Fruit fly (Drosophila melanogaster): ENCODE results near the gene Daao2.

The Daao2 gene

DNA sequence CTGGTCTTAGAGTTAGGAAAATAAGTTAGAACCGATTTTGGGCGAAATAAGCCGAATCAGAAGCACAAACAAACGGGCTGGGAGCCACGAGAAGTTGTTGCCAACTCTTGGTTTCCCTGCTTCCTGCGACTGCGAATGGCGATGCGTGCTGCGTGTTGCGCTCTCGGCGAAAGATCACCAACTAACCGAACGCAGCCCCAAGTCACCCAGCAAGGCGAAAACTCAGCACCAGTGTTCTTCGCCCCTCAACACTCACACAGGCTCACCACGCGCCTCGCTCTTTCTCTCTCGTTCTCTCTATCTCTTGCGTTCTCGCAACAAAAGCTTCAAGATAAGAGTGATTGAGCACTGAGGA is 16.2 kb upstream of the Daao2 start, which contains the start of gene nrv1:
nrv1 (minus strand) TSS at position 188 of the 355 bp plus-strand sequence.
- TF ChIP-seq gl (tag; optimal IDR thresholded peaks at IDR 0.05) (no peak), CG12605 (GFP tag; IDR thresholded peaks at IDR 0.05) (peak; percentile 43; the same call in 1 of the 2 replicates)

DNA sequence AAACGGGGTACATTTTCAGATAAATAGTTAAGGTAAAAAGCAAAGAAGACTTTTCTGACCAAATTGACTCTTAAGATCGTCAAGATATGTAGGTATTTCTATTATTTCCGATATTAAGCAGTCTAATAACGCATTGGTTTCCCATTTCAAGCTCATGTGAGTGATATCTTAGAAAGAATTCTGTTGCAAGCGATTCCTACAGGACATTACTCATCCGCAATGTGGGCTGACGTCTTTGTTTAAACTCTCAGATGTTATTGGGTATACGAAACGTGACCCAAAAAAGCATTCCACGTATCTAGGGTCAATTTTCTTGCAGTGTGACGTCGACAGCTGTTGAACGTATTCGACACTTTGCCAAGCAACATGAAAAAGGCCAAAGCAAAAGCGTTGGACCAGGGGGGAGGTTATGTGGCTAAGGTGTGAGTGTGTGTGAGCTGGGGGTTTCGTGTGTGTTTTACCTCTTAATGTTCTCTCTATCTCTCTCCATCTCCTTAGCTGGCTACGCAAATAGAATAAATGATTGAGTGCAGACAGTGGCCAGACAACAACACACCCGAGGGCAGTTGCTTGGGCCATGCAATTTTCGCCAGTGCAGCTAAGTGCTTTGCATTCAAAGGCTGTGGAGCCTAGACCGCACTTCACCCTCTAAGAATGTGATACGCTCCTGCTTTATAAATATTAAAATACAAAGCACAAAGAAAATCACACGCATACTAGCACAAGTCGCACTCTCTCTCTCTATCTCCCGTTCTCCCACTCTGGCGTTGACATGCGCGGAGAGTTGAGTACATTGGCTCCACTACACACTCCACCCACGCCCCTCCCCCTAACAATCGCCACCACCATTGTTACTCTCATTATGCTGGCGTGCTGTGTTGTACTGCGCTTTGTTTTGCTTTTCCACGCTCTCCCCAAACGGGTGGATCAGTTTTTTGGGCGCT is 15.5 kb upstream of the Daao2 start:
- TF ChIP-seq D1 (tag; optimal IDR thresholded peaks at IDR 0.05) (peak; percentile 91), CG10348 (GFP tag; IDR thresholded peaks at IDR 0.05) (peak; percentile 80), Snoo (tag; optimal IDR thresholded peaks at IDR 0.05) (peak; percentile 90), fd96Ca (GFP tag; IDR thresholded peaks at IDR 0.05) (peak; percentile 94), CG13204 (GFP tag; optimal IDR thresholded peaks at IDR 0.05) (peak; percentile 80), gl (tag; optimal IDR thresholded peaks at IDR 0.05) (peak; percentile 52), EcR (GFP tag; optimal IDR thresholded peaks at IDR 0.05) (peak; percentile 90), CG14655 (GFP tag; optimal IDR thresholded peaks at IDR 0.05) (peak; percentile 97), CG15710 (tag; optimal IDR thresholded peaks at IDR 0.05) (peak; percentile 94), CG17806 (tag; optimal IDR thresholded peaks at IDR 0.05) (peak; percentile 83), CG4496 (GFP tag; IDR thresholded peaks at IDR 0.05) (peak; percentile 94), Pif1A (GFP tag; optimal IDR thresholded peaks at IDR 0.05) (peak; percentile 93), Pif1B (GFP tag; optimal IDR thresholded peaks at IDR 0.05) (peak; percentile 86), rn (GFP tag; IDR thresholded peaks at IDR 0.05) (peak; percentile 78), CG8159 (tag; optimal IDR thresholded peaks at IDR 0.05) (peak; percentile 95), CG8301 (tag; optimal IDR thresholded peaks at IDR 0.05) (peak; percentile 97), CG12605 (GFP tag; IDR thresholded peaks at IDR 0.05) (peak; percentile 46; the same call in 1 of the 2 replicates), CG34367 (tag; optimal IDR thresholded peaks at IDR 0.05) (peak; percentile 85), CG32121 (GFP tag; IDR thresholded peaks at IDR 0.05) (peak; percentile 89), CG9948 (tag; optimal IDR thresholded peaks at IDR 0.05) (peak; percentile 93), Ets98B (GFP tag; IDR thresholded peaks at IDR 0.05) (peak; percentile 96)

DNA sequence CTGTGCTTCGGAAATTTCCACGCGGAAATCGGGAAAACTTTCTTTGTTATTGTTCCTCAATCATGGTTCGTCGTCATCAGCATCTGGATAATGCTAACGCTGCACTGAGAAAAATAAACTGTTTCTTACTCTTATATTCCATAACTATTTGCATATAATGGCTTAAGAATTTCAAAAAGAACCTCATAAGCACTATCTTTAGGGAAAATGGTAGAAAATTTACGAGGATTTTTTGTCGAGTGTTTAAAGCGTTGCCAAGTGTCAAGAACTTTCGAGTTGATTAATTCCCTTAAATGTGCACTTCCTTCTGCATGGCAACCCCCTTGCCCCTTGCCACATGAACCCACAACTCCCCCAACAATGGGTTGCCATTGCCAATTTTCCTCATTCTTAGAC is 14.8 kb upstream of the Daao2 start:
- TF ChIP-seq Ets98B (GFP tag; IDR thresholded peaks at IDR 0.05) (peak; percentile 5; the same call in 1 of the 2 replicates), CG8301 (tag; optimal IDR thresholded peaks at IDR 0.05) (peak; percentile 83), gl (tag; optimal IDR thresholded peaks at IDR 0.05) (no peak), rn (GFP tag; IDR thresholded peaks at IDR 0.05) (no peak), CG9948 (tag; optimal IDR thresholded peaks at IDR 0.05) (peak; percentile 71), CG4496 (GFP tag; IDR thresholded peaks at IDR 0.05) (peak; percentile 65; the same call in 1 of the 3 replicates), Snoo (tag; optimal IDR thresholded peaks at IDR 0.05) (no peak), fd96Ca (GFP tag; IDR thresholded peaks at IDR 0.05) (peak; percentile 60; the same call in 2 of the 3 replicates), CG14655 (GFP tag; optimal IDR thresholded peaks at IDR 0.05) (peak; percentile 75), EcR (GFP tag; optimal IDR thresholded peaks at IDR 0.05) (no peak), CG8159 (tag; optimal IDR thresholded peaks at IDR 0.05) (peak; percentile 65), CG15710 (tag; optimal IDR thresholded peaks at IDR 0.05) (peak; percentile 43), D1 (tag; optimal IDR thresholded peaks at IDR 0.05) (peak; percentile 8), CG10348 (GFP tag; IDR thresholded peaks at IDR 0.05) (no peak), CG34367 (tag; optimal IDR thresholded peaks at IDR 0.05) (peak; percentile 36), Pif1B (GFP tag; optimal IDR thresholded peaks at IDR 0.05) (peak; percentile 7), CG17806 (tag; optimal IDR thresholded peaks at IDR 0.05) (peak; percentile 68), CG12605 (GFP tag; IDR thresholded peaks at IDR 0.05) (no peak; the same call in 1 of the 2 replicates), CG13204 (GFP tag; optimal IDR thresholded peaks at IDR 0.05) (no peak), Pif1A (GFP tag; optimal IDR thresholded peaks at IDR 0.05) (peak; percentile 24), CG32121 (GFP tag; IDR thresholded peaks at IDR 0.05) (no peak)

DNA sequence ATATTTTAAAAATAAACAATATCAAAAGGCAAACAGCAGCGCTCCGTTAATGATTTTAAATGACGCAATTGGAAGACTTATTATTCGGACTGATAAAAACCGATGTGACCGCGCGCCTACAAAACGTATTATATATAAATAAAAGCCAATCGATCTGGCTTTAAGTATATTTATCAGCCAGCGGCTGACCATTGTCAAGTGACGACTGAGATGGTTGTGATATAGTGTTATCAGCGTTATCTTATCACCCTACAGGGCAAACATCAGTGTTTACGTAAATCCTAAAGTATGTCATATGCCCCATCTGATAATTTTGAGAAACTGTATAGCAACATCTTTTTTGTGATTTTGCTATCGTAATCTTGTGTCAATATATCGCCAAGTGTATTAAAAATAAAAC is 13.5 kb upstream of the Daao2 start:
- TF ChIP-seq CG8159 (tag; optimal IDR thresholded peaks at IDR 0.05) (no peak), CG9948 (tag; optimal IDR thresholded peaks at IDR 0.05) (no peak), CG10348 (GFP tag; IDR thresholded peaks at IDR 0.05) (no peak), EcR (GFP tag; optimal IDR thresholded peaks at IDR 0.05) (peak; percentile 14), Snoo (tag; optimal IDR thresholded peaks at IDR 0.05) (no peak), CG15710 (tag; optimal IDR thresholded peaks at IDR 0.05) (no peak), CG14655 (GFP tag; optimal IDR thresholded peaks at IDR 0.05) (no peak), fd96Ca (GFP tag; IDR thresholded peaks at IDR 0.05) (no peak), CG8301 (tag; optimal IDR thresholded peaks at IDR 0.05) (no peak), CG12605 (GFP tag; IDR thresholded peaks at IDR 0.05) (no peak), gl (tag; optimal IDR thresholded peaks at IDR 0.05) (peak; percentile 23)

DNA sequence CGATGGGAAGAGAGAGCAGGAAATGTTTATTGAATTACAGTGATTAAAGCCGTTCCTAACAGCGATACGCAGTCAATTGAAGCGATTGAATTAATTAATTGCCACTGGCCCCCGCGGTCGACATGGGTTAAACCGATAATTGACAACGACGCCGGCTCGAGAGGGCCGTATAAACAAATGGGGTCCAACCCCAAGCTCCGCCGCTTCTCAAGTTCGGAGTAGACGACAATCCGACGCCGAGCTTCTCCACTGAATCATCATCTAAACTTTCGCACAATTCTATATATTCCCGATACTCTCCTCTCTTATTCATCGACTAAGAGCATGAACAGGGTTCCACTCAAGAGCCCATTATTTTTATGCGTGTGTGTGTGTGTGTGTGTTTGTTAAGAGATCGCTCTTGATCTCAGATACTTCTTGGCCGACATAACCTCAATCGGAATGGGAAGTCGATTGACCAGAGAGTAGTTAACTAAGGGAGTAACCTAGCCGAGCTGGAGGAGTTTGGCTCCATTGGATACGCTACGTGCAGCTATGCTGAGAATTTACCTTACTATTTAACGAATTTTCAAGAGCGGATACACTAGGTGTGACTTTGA is 10.9 kb upstream of the Daao2 start:
- TF ChIP-seq Pif1A (GFP tag; optimal IDR thresholded peaks at IDR 0.05): no peak
- peak; percentile 27; the same call in 1 of the 2 replicates for TF ChIP-seq Ets98B (GFP tag; IDR thresholded peaks at IDR 0.05)
- TF ChIP-seq Pif1B (GFP tag; optimal IDR thresholded peaks at IDR 0.05): no peak
- peak; percentile 13 for TF ChIP-seq EcR (GFP tag; optimal IDR thresholded peaks at IDR 0.05)

Measured in whole organism, pupa.